Worm (Caenorhabditis elegans): ENCODE measurements around the gene T21E8.4.

DNA sequence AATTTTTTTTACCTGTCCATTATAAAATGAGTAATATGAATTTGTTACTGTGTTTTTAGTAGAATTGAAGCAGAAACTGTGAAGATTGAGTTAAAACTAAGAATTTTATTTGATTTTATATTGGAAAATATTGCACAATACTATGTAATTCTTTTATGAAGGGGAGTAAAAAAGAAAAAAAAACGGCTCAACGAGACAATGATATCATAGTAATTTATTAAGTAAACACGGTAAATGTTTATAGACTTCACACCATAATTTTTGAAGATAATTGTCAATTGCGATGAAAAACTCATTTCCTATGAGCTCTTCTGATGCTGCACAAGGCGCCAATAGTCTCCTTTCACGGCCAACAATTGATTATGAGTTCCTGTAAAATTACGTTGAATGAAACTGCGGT, 21.4 kb upstream of the T21E8.4 start, which contains the start of gene pgp-5:
- no peak for TF ChIP-seq him-1 (tag; optimal IDR thresholded peaks at IDR 0.05)
- no peak for TF ChIP-seq dao-5 (tag; optimal IDR thresholded peaks at IDR 0.05)
- no peak for TF ChIP-seq W03F9.2 (tag; optimal IDR thresholded peaks at IDR 0.05)
